Worm (Caenorhabditis elegans) whole organism, L4 larva: ENCODE measurements around the gene ubh-3.

Source experiments
- aha-1 ChIP-seq: fragments of 150-350 bp; peaks from one replicate; lab custom pipeline; 2014; ENCODE audit warnings: missing biosample characterization, missing genetic modification characterization
- ama-1 ChIP-seq: fragments of 150-350 bp; optimal IDR thresholded peaks from 2 replicates; lab custom pipeline; 2014; ENCODE audit warnings: inconsistent platforms, mixed read lengths
- dve-1 ChIP-seq: sonication (generic microtip); optimal IDR thresholded peaks from 2 replicates; lab custom pipeline; 2017; ENCODE audit warnings: antibody characterized with exemption, mild to moderate bottlenecking, missing genetic modification characterization, missing compliant biosample characterization; ENCODE audit not compliant: insufficient read depth
- egl-43 ChIP-seq: fragments of 200-800 bp; sonication (Bioruptor generic); IDR thresholded peaks from 2 replicates; pipeline ENCODE4 v1.3.6; 2022; ENCODE audit warnings: missing genetic modification reagents, missing genetic modification characterization, missing compliant biosample characterization
- fos-1 ChIP-seq: fragments of 150-350 bp; optimal IDR thresholded peaks from 2 replicates; lab custom pipeline; 2014; ENCODE audit warnings: missing biosample characterization, missing genetic modification characterization
- gei-8 ChIP-seq: fragments of 200-800 bp; sonication (Bioruptor generic); optimal IDR thresholded peaks from 2 replicates; lab custom pipeline; 2018; ENCODE audit warnings: mild to moderate bottlenecking, missing genetic modification characterization, missing compliant biosample characterization
- hlh-11 ChIP-seq: fragments of 200-800 bp; sonication (Bioruptor generic); optimal IDR thresholded peaks from 2 replicates; lab custom pipeline; 2018; ENCODE audit warnings: mild to moderate bottlenecking, missing genetic modification characterization, missing compliant biosample characterization
- hlh-30 ChIP-seq: sonication (generic microtip); optimal IDR thresholded peaks from 2 replicates; lab custom pipeline; 2017; ENCODE audit warnings: antibody characterized with exemption, mild to moderate bottlenecking, missing genetic modification characterization, missing compliant biosample characterization; ENCODE audit not compliant: insufficient read depth
- hmg-1.1 ChIP-seq: fragments of 200-800 bp; sonication (Bioruptor generic); IDR thresholded peaks from 2 replicates; pipeline ENCODE4 v1.3.6; 2022; ENCODE audit warnings: missing genetic modification reagents, missing genetic modification characterization, missing compliant biosample characterization
- lin-29 ChIP-seq: fragments of 200-800 bp; sonication (Bioruptor generic); IDR thresholded peaks from 2 replicates; pipeline ENCODE4 v1.3.6; 2022; ENCODE audit warnings: missing genetic modification reagents, missing genetic modification characterization, missing compliant biosample characterization
- lin-39 ChIP-seq: fragments of 150-350 bp; optimal IDR thresholded peaks from 2 replicates; lab custom pipeline; 2014; ENCODE audit warnings: missing biosample characterization, missing genetic modification reagents, missing genetic modification characterization
- madf-5 ChIP-seq, 2 experiments: fragments of 200-800 bp; sonication (Bioruptor generic); IDR thresholded peaks; 2 replicates each; pipeline ENCODE4 v1.3.6; 2022; ENCODE audit warnings: missing compliant biosample characterization in 2 of 2, missing genetic modification characterization in 2 of 2
- mdl-1 ChIP-seq, 2 experiments: fragments of 150-350 bp in 1 of 2; sonication (generic microtip) in 1 of 2; optimal IDR thresholded peaks; 2 replicates each; lab custom pipeline; 2014 to 2017; ENCODE audit warnings: missing biosample characterization in 2 of 2, missing genetic modification characterization in 2 of 2
- mes-2 ChIP-seq: sonication (generic microtip); optimal IDR thresholded peaks from 2 replicates; lab custom pipeline; 2016; ENCODE audit warnings: missing genotype, mild to moderate bottlenecking, missing genetic modification characterization, missing compliant biosample characterization; ENCODE audit not compliant: poor library complexity, severe bottlenecking
- spr-1 ChIP-seq: sonication (generic microtip); optimal IDR thresholded peaks from 2 replicates; lab custom pipeline; 2016; ENCODE audit warnings: mild to moderate bottlenecking, missing genetic modification characterization, missing compliant biosample characterization
- unc-62 ChIP-seq, 3 experiments: fragments of 150-350 bp in 1 of 3; sonication (generic microtip); optimal IDR thresholded peaks in 2 of 3; peaks in 1 of 3; 1 replicate in 1 of 3; 2 replicates in 2 of 3; lab custom pipeline; 2014 to 2017; ENCODE audit warnings: missing biosample characterization in 3 of 3, missing genetic modification characterization in 3 of 3, missing genetic modification reagents in 3 of 3, missing genotype in 1 of 3
- vab-7 ChIP-seq: fragments of 200-800 bp; sonication (Bioruptor generic); IDR thresholded peaks from 2 replicates; pipeline ENCODE4 v1.3.6; 2022; ENCODE audit warnings: missing genetic modification reagents, missing genetic modification characterization, missing compliant biosample characterization
- zag-1 ChIP-seq: fragments of 150-350 bp; optimal IDR thresholded peaks from 2 replicates; lab custom pipeline; 2014; ENCODE audit warnings: missing biosample characterization, missing genetic modification characterization
- zfp-2 ChIP-seq: sonication (generic microtip); optimal IDR thresholded peaks from 2 replicates; lab custom pipeline; 2016; ENCODE audit warnings: mild to moderate bottlenecking, missing genetic modification characterization, missing compliant biosample characterization
- zfp-3 ChIP-seq: fragments of 200-800 bp; sonication (Bioruptor generic); conservative IDR thresholded peaks from 2 replicates; pipeline ENCODE4 v1.3.6; 2022; ENCODE audit warnings: missing genetic modification reagents, missing genetic modification characterization, missing compliant biosample characterization
- zip-2 ChIP-seq: fragments of 150-350 bp; optimal IDR thresholded peaks from 2 replicates; lab custom pipeline; 2014; ENCODE audit warnings: missing biosample characterization, missing genetic modification characterization

ubh-3 gene

ce11 chrV:6458302-6458998 is 50.2 kb downstream of the ubh-3 start:
- no peak for TF ChIP-seq madf-5 (GFP tag; IDR thresholded peaks at IDR 0.05; lab: Robert Waterston, UW)
- TF ChIP-seq hlh-11 (tag; lab: Kevin White, UChicago) = no peak
- TF ChIP-seq ama-1 (lab: Kevin White, UChicago) = no peak
- no peak for TF ChIP-seq spr-1 (tag; lab: Kevin White, UChicago)
- TF ChIP-seq vab-7 (GFP tag; lab: Robert Waterston, UW) = no peak
- no peak for TF ChIP-seq lin-29 (GFP tag; lab: Robert Waterston, UW)
- no peak for TF ChIP-seq hmg-1.1 (GFP tag; lab: Robert Waterston, UW)
- TF ChIP-seq zip-2 (tag; lab: Kevin White, UChicago) = no peak
- TF ChIP-seq lin-39 (tag; lab: Kevin White, UChicago) = no peak
- TF ChIP-seq aha-1 (tag; lab: Kevin White, UChicago) = peak; percentile 2
- TF ChIP-seq gei-8 (GFP tag; lab: Kevin White, UChicago) = no peak
- no peak for TF ChIP-seq zfp-3 (GFP tag; lab: Robert Waterston, UW)
- no peak for TF ChIP-seq zfp-2 (tag; lab: Kevin White, UChicago)
- TF ChIP-seq dve-1 = peak; percentile 12
- TF ChIP-seq unc-62 (GFP tag; optimal IDR thresholded peaks at IDR 0.05 in 1 of 2; lab: Kevin White, UChicago) = peak in 1 of 2 experiments; percentile 86
- TF ChIP-seq unc-62 (tag; optimal IDR thresholded peaks at IDR 0.05; lab: Kevin White, UChicago) = no peak
- peak in 1 of 2 experiments; percentile 16 for TF ChIP-seq mdl-1 (tag; optimal IDR thresholded peaks at IDR 0.05; lab: Kevin White, UChicago)
- no peak for TF ChIP-seq fos-1 (tag; lab: Kevin White, UChicago)
- peak; percentile 50 for TF ChIP-seq mes-2 (tag; lab: Kevin White, UChicago)
- no peak for TF ChIP-seq egl-43
- no peak for TF ChIP-seq hlh-30

DNA sequence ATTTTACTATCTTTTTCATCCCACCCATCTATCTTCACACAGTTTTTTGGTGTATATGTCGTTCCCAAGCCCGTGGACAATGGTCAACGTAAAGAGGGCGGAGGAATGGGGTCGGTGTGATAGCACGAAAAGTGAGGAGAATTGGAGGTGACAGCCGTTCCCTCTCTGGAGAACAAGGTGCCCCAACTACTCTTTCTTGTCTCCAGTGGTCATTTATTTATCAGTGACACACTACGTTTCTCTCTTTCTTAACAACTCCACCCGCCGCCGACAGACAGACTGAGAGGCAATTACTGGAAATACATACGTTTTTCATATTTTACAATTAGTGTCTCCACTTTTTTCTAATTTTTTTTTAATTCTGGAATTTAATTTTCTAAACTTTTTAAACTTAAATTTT is 51.7 kb downstream of the ubh-3 start:
- peak; percentile 96 for TF ChIP-seq aha-1 (tag; lab: Kevin White, UChicago)
- TF ChIP-seq zag-1 = no peak
